Fruit fly (Drosophila melanogaster) S2 (cell line): ENCODE measurements around the gene AnxB11.
A peak's percentile ranks its signal among the peaks of the same experiment; 100 is the strongest.

Source experiments
- CG8478 ChIP-seq: fragments of >200 bp; optimal IDR thresholded peaks from 2 replicates; lab custom pipeline; 2018
- CTCF ChIP-seq, 2 experiments: fragments of >200 bp; optimal IDR thresholded peaks; 2 replicates each; lab custom pipeline; 2018

DNA sequence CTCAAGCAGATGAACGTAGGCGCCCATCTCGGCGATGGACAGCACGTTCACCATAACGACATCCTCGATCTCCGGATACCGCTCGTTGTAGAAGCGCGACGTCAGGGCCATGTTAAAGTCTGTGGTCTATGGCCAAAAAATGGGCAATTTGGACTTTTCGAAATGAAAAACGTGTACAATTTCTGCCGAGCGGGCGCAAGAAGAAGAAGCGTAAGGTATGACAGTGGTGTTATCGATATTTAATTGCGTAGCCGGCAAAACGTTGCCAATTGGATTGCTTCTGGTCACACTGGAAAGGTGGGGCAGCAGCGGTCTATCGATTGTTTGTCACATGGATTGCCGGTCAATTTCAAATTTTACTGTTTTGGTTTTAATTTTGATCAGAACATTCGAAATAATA, 24.7 kb upstream of the AnxB11 start, which contains the start of gene eIF2alpha:
- TF ChIP-seq CTCF (optimal IDR thresholded peaks at IDR 0.05; lab: Kevin White, UChicago) (peak; percentile 10 to 13), CG8478 (lab: Kevin White, UChicago) (no peak)
